Worm (Caenorhabditis elegans) whole organism, early embryonic: ENCODE measurements around the gene tbc-6.

Experiments
- B0310.2 ChIP-seq: sonication (generic microtip); optimal IDR thresholded peaks from 2 replicates; lab custom pipeline; 2016; ENCODE audit warnings: mild to moderate bottlenecking, missing genetic modification characterization, missing compliant biosample characterization
- F13C5.2 ChIP-seq: sonication (generic microtip); optimal IDR thresholded peaks from 2 replicates; lab custom pipeline; 2017; ENCODE audit warnings: mild to moderate bottlenecking, missing genetic modification characterization, inconsistent platforms, missing compliant biosample characterization
- aly-1 ChIP-seq: sonication (generic microtip); optimal IDR thresholded peaks from 2 replicates; lab custom pipeline; 2016; ENCODE audit warnings: missing genetic modification characterization, missing compliant biosample characterization
- ama-1 ChIP-seq: fragments of 150-350 bp; optimal IDR thresholded peaks from 2 replicates; lab custom pipeline; 2014
- ceh-13 ChIP-seq: fragments of 200-800 bp; sonication (Bioruptor generic); optimal IDR thresholded peaks from 2 replicates; lab custom pipeline; 2018; ENCODE audit warnings: mild to moderate bottlenecking, missing genetic modification characterization, missing compliant biosample characterization
- ceh-36 ChIP-seq: sonication (generic microtip); optimal IDR thresholded peaks from 2 replicates; lab custom pipeline; 2016; ENCODE audit warnings: missing genetic modification characterization, inconsistent platforms, missing compliant biosample characterization
- ets-7 ChIP-seq: sonication (generic microtip); optimal IDR thresholded peaks from 2 replicates; lab custom pipeline; 2016; ENCODE audit warnings: missing genotype, missing genetic modification characterization, missing compliant biosample characterization
- flt-1 ChIP-seq: fragments of 200-800 bp; sonication (Bioruptor generic); IDR thresholded peaks from 2 replicates; pipeline ENCODE4 v1.3.6; 2022; ENCODE audit warnings: missing genetic modification characterization, missing compliant biosample characterization
- hmbx-1 ChIP-seq: sonication (generic microtip); optimal IDR thresholded peaks from 2 replicates; lab custom pipeline; 2016; ENCODE audit warnings: mild to moderate bottlenecking, missing genetic modification characterization, missing compliant biosample characterization
- hmg-4 ChIP-seq: fragments of 200-800 bp; sonication (Bioruptor generic); optimal IDR thresholded peaks from 2 replicates; lab custom pipeline; 2018; ENCODE audit warnings: mild to moderate bottlenecking, missing genetic modification characterization, missing compliant biosample characterization
- hnd-1 ChIP-seq: sonication (generic microtip); optimal IDR thresholded peaks from 2 replicates; lab custom pipeline; 2016; ENCODE audit warnings: missing genetic modification characterization, missing compliant biosample characterization
- pes-1 ChIP-seq: fragments of 200-800 bp; sonication (Bioruptor generic); IDR thresholded peaks from 2 replicates; pipeline ENCODE4 v1.3.6; 2022; ENCODE audit warnings: missing genetic modification reagents, missing genetic modification characterization, missing compliant biosample characterization
- scrt-1 ChIP-seq: fragments of 200-800 bp; sonication (Bioruptor generic); IDR thresholded peaks from 2 replicates; pipeline ENCODE4 v1.3.6; 2022; ENCODE audit warnings: missing genetic modification characterization, missing compliant biosample characterization
- sea-1 ChIP-seq: fragments of 200-800 bp; sonication (Bioruptor generic); conservative IDR thresholded peaks from 2 replicates; pipeline ENCODE4 v1.3.6; 2022; ENCODE audit warnings: missing genetic modification characterization, missing compliant biosample characterization
- tbx-11 ChIP-seq: fragments of 200-800 bp; sonication (Bioruptor generic); IDR thresholded peaks from 2 replicates; pipeline ENCODE4 v1.3.6; 2022; ENCODE audit warnings: missing genetic modification characterization, missing compliant biosample characterization
- tbx-37 ChIP-seq: fragments of 200-800 bp; sonication (Bioruptor generic); conservative IDR thresholded peaks from 2 replicates; pipeline ENCODE4 v1.3.6; 2022; ENCODE audit warnings: missing genetic modification reagents, missing genetic modification characterization, missing compliant biosample characterization
- tra-4 ChIP-seq: sonication (generic microtip); optimal IDR thresholded peaks from 2 replicates; lab custom pipeline; 2017; ENCODE audit warnings: missing genetic modification characterization, missing compliant biosample characterization

Gene tbc-6

DNA sequence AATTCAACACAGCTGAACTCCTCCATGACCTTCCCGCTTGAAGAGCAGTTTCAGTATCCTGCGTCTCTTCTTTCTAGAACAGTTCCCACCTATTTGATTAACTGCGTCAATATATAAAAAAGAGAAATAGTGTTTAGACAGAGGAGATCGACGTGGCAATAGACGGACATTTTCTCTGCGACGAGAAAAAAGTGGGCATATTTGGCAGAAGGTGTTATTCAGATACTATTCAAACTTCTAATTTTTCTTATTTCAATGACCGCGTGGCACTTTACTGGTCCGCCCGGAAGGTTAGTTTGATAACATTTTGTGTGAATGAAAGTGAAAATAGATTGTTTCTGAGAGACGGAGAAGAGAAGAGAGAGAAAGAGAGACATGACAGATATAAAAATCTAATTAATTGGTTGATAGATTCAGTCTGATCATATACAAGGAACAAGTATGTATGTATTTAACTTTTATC lies at the start of gene tbc-6:
Gene tbc-6, plus strand, starts transcription at position 208 of the 463 bp plus-strand sequence.
- TF ChIP-seq flt-1 (GFP tag; lab: Robert Waterston, UW) (no peak), ama-1 (lab: Kevin White, UChicago) (peak; percentile 51)

ce11 chrII:6800104-6800711 lies 47.7 kb upstream of the tbc-6 start, which contains the start of gene F31E8.4:
Gene F31E8.4, minus strand, starts transcription at chrII:6800154.
- TF ChIP-seq hnd-1 (tag; lab: Kevin White, UChicago) (no peak), pes-1 (GFP tag; lab: Robert Waterston, UW) (no peak), ets-7 (tag; lab: Kevin White, UChicago) (no peak), F13C5.2 (tag; lab: Kevin White, UChicago) (no peak), flt-1 (GFP tag; lab: Robert Waterston, UW) (no peak), tbx-37 (GFP tag; lab: Robert Waterston, UW) (no peak), aly-1 (tag; lab: Kevin White, UChicago) (no peak), ama-1 (lab: Kevin White, UChicago) (no peak), hmg-4 (GFP tag; lab: Kevin White, UChicago) (no peak), sea-1 (GFP tag; lab: Robert Waterston, UW) (no peak), tbx-11 (GFP tag; lab: Robert Waterston, UW) (no peak), B0310.2 (tag; lab: Kevin White, UChicago) (no peak), ceh-13 (GFP tag; lab: Kevin White, UChicago) (no peak), hmbx-1 (tag; lab: Kevin White, UChicago) (no peak), ceh-36 (no peak)

- TF ChIP-seq F13C5.2 (tag; lab: Kevin White, UChicago) (no peak), aly-1 (tag; lab: Kevin White, UChicago) (no peak), ceh-36 (peak; percentile 75), B0310.2 (tag; lab: Kevin White, UChicago) (no peak)
Measured at ce11 chrII:6801262-6801661, 46.7 kb upstream of the tbc-6 start.

DNA sequence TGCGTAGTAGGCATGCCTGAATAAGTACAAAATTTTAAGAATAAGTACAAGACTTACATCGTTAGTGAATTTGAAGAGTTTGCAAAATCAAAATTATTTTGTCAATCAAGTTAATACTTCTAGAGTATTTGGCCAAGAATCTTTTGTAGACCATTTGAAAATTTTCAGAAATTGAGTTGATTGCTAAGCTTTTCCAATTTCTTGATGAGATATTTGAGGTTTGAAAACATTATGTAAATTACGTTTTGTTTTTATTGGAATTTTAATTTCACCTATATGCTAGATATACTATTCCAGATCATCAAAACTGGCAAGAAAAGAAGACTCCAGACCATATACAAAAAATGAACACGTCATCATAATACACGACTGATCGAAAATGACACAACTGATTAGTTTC lies 44.9 kb upstream of the tbc-6 start, which contains the start of gene tab-1:
Gene tab-1, plus strand, starts transcription at position 301 of the 400 bp plus-strand sequence.
- TF ChIP-seq flt-1 (GFP tag; lab: Robert Waterston, UW), result no peak
- TF ChIP-seq pes-1 (GFP tag; lab: Robert Waterston, UW), result no peak
- no peak for TF ChIP-seq ceh-36
- no peak for TF ChIP-seq hmbx-1 (tag; lab: Kevin White, UChicago)
- TF ChIP-seq tbx-37 (GFP tag; lab: Robert Waterston, UW), result no peak
- TF ChIP-seq tbx-11 (GFP tag; lab: Robert Waterston, UW), result no peak
- TF ChIP-seq B0310.2 (tag; lab: Kevin White, UChicago), result no peak
- no peak for TF ChIP-seq aly-1 (tag; lab: Kevin White, UChicago)
- no peak for TF ChIP-seq scrt-1 (GFP tag; lab: Robert Waterston, UW)
- no peak for TF ChIP-seq ceh-13 (GFP tag; lab: Kevin White, UChicago)
- TF ChIP-seq ama-1 (lab: Kevin White, UChicago), result no peak
- no peak for TF ChIP-seq hmg-4 (GFP tag; lab: Kevin White, UChicago)
- TF ChIP-seq tra-4 (tag; lab: Kevin White, UChicago), result no peak
- no peak for TF ChIP-seq F13C5.2 (tag; lab: Kevin White, UChicago)
- TF ChIP-seq sea-1 (GFP tag; lab: Robert Waterston, UW), result no peak
- TF ChIP-seq hnd-1 (tag; lab: Kevin White, UChicago), result no peak
- no peak for TF ChIP-seq ets-7 (tag; lab: Kevin White, UChicago)

DNA sequence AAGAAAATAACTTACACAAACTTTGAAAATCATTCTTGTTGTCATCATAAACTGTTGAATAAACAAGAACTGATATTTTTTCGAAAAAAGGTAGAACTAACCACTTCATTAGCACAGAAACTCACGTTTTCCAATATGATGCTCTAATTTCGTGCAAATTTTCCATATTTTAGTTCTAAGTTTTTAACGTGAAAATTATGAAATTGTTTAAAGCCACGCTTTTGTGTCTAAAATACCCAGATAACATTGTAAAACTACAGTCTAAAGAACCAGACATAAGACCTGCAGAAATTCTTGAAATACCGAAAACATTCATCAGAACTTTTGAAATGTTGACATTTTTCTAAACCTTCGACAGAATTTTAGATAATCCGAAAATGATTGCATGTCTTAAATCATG lies 40.8 kb upstream of the tbc-6 start, which contains the start of gene F31E8.5:
Gene F31E8.5, minus strand, starts transcription at position 101 of the 400 bp plus-strand sequence.
- TF ChIP-seq ceh-36 (no peak), B0310.2 (tag; lab: Kevin White, UChicago) (no peak), tbx-37 (GFP tag; lab: Robert Waterston, UW) (no peak), F13C5.2 (tag; lab: Kevin White, UChicago) (no peak), aly-1 (tag; lab: Kevin White, UChicago) (no peak), ceh-13 (GFP tag; lab: Kevin White, UChicago) (no peak), hmbx-1 (tag; lab: Kevin White, UChicago) (no peak), ama-1 (lab: Kevin White, UChicago) (no peak), sea-1 (GFP tag; lab: Robert Waterston, UW) (no peak), pes-1 (GFP tag; lab: Robert Waterston, UW) (no peak), ets-7 (tag; lab: Kevin White, UChicago) (no peak)

DNA sequence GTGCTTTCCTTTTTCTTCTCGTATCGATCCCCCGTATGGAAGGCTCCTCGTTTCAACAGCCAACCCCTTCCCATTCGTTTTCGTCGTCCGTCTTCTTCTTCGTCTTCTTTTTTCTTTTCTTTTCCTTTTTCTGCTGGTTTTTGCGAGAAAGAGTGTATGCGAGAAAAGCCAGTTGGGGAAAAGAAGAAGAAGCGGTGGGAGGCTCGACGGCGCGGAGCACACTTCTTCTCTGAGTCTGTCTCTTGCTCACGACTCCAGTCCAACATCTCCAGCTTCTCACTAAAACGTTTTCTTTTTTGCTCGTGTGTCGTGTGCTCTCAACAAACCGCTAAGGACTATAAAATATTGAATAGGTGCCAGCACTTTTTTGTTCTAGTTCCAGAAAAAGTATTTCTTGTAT lies 39.4 kb upstream of the tbc-6 start:
- TF ChIP-seq scrt-1 (GFP tag; lab: Robert Waterston, UW) (no peak), aly-1 (tag; lab: Kevin White, UChicago) (no peak), tbx-37 (GFP tag; lab: Robert Waterston, UW) (no peak), ceh-36 (no peak), ama-1 (lab: Kevin White, UChicago) (no peak), tbx-11 (GFP tag; lab: Robert Waterston, UW) (no peak), ceh-13 (GFP tag; lab: Kevin White, UChicago) (no peak), hmg-4 (GFP tag; lab: Kevin White, UChicago) (no peak), hnd-1 (tag; lab: Kevin White, UChicago) (no peak), hmbx-1 (tag; lab: Kevin White, UChicago) (no peak), pes-1 (GFP tag; lab: Robert Waterston, UW) (no peak)

- TF ChIP-seq tra-4 (tag; lab: Kevin White, UChicago) (no peak), flt-1 (GFP tag; lab: Robert Waterston, UW) (no peak), aly-1 (tag; lab: Kevin White, UChicago) (no peak), B0310.2 (tag; lab: Kevin White, UChicago) (no peak), scrt-1 (GFP tag; lab: Robert Waterston, UW) (no peak), ceh-13 (GFP tag; lab: Kevin White, UChicago) (no peak), ets-7 (tag; lab: Kevin White, UChicago) (no peak), ama-1 (lab: Kevin White, UChicago) (no peak), F13C5.2 (tag; lab: Kevin White, UChicago) (no peak), hmg-4 (GFP tag; lab: Kevin White, UChicago) (no peak), sea-1 (GFP tag; lab: Robert Waterston, UW) (no peak), pes-1 (GFP tag; lab: Robert Waterston, UW) (no peak)
Measured at ce11 chrII:6810663-6811062, 37.3 kb upstream of the tbc-6 start, which contains the start of gene snt-1. Gene snt-1, plus strand, starts transcription at chrII:6810963.
